Fruit fly (Drosophila melanogaster) whole organism, embryonic: ENCODE measurements around the gene FucTA.
A peak's percentile ranks its signal among the peaks of the same experiment; 100 is the strongest.

Source experiments
- Asciz ChIP-seq: fragments of 200-800 bp; sonication (Bioruptor generic); optimal IDR thresholded peaks from 2 replicates; lab custom pipeline; 2017; ENCODE audit warnings: missing biosample characterization, mild to moderate bottlenecking, missing genetic modification characterization, missing genetic modification reagents
- CG10543 ChIP-seq: fragments of 200-800 bp; sonication (Bioruptor generic); optimal IDR thresholded peaks from 3 replicates; lab custom pipeline; 2017; ENCODE audit warnings: missing biosample characterization, mild to moderate bottlenecking, missing genetic modification characterization, moderate library complexity
- CG10654 ChIP-seq: fragments of 200-800 bp; sonication (Bioruptor generic); optimal IDR thresholded peaks from 2 replicates; lab custom pipeline; 2016; ENCODE audit warnings: missing biosample characterization, missing genetic modification characterization
- CG11398 ChIP-seq: fragments of 200-800 bp; sonication (Bioruptor generic); optimal IDR thresholded peaks from 2 replicates; lab custom pipeline; 2016; ENCODE audit warnings: missing biosample characterization, missing genetic modification characterization
- CG11723 ChIP-seq: fragments of 200-800 bp; sonication (Bioruptor generic); optimal IDR thresholded peaks from 2 replicates; lab custom pipeline; 2017; ENCODE audit warnings: missing biosample characterization, mild to moderate bottlenecking, missing genetic modification characterization
- CG12744 ChIP-seq: fragments of 200-800 bp; sonication (Bioruptor generic); optimal IDR thresholded peaks from 2 replicates; lab custom pipeline; 2016; ENCODE audit warnings: missing biosample characterization, missing genetic modification characterization
- CG15479 ChIP-seq: fragments of 200-800 bp; sonication (Bioruptor generic); optimal IDR thresholded peaks from 3 replicates; lab custom pipeline; 2019; ENCODE audit warnings: missing biosample characterization, mild to moderate bottlenecking, missing genetic modification characterization, moderate library complexity
- CG15601 ChIP-seq: fragments of 200-800 bp; sonication (Bioruptor generic); optimal IDR thresholded peaks from 3 replicates; lab custom pipeline; 2019; ENCODE audit warnings: missing biosample characterization, mild to moderate bottlenecking, missing genetic modification characterization, moderate library complexity
- CG1602 ChIP-seq: fragments of 200-800 bp; sonication (Bioruptor generic); optimal IDR thresholded peaks from 3 replicates; lab custom pipeline; 2016; ENCODE audit warnings: missing biosample characterization, missing genetic modification characterization
- CG17568 ChIP-seq: fragments of 200-800 bp; sonication (Bioruptor generic); optimal IDR thresholded peaks from 2 replicates; lab custom pipeline; 2018; ENCODE audit warnings: missing biosample characterization, mild to moderate bottlenecking, missing genetic modification characterization, moderate library complexity
- CG18262 ChIP-seq: fragments of 200-800 bp; optimal IDR thresholded peaks from 3 replicates; lab custom pipeline; 2019; ENCODE audit warnings: missing biosample characterization, mild to moderate bottlenecking, missing genetic modification characterization, moderate library complexity
- CG1832 ChIP-seq: fragments of 200-800 bp; sonication (Bioruptor generic); optimal IDR thresholded peaks from 2 replicates; lab custom pipeline; 2017; ENCODE audit warnings: missing biosample characterization, mild to moderate bottlenecking, missing genetic modification characterization, inconsistent platforms
- CG3065 ChIP-seq: fragments of 200-800 bp; sonication (Bioruptor generic); optimal IDR thresholded peaks from 2 replicates; lab custom pipeline; 2016; ENCODE audit warnings: missing biosample characterization, missing genetic modification characterization
- CG31365 ChIP-seq: fragments of 200-800 bp; sonication (Bioruptor generic); optimal IDR thresholded peaks from 2 replicates; lab custom pipeline; 2018; ENCODE audit warnings: missing biosample characterization, mild to moderate bottlenecking, missing genetic modification characterization
- CG7786 ChIP-seq: fragments of 200-800 bp; sonication (Bioruptor generic); optimal IDR thresholded peaks from 2 replicates; lab custom pipeline; 2016; ENCODE audit warnings: missing biosample characterization, missing genetic modification characterization
- CG8944 ChIP-seq: fragments of 200-800 bp; sonication (Bioruptor generic); optimal IDR thresholded peaks from 3 replicates; lab custom pipeline; 2016; ENCODE audit warnings: missing biosample characterization, missing genetic modification characterization
- CG9932 ChIP-seq: fragments of 200-800 bp; sonication (Bioruptor generic); IDR thresholded peaks from 2 replicates; pipeline ENCODE4 v1.3.6; 2022; ENCODE audit warnings: missing biosample characterization, missing genetic modification characterization
- Chrac-16 ChIP-seq: fragments of 200-800 bp; sonication (Bioruptor generic); optimal IDR thresholded peaks from 3 replicates; lab custom pipeline; 2016; ENCODE audit warnings: missing biosample characterization, missing genetic modification characterization
- CkIIα-i1 ChIP-seq: fragments of 200-800 bp; sonication (Bioruptor generic); IDR thresholded peaks from 2 replicates; pipeline ENCODE4 v1.3.6; 2022; ENCODE audit warnings: missing biosample characterization, missing genetic modification characterization
- Deaf1 ChIP-seq: fragments of 200-800 bp; optimal IDR thresholded peaks from 3 replicates; lab custom pipeline; 2019; ENCODE audit warnings: missing biosample characterization, mild to moderate bottlenecking, missing genetic modification characterization, moderate library complexity
- ERR ChIP-seq: fragments of 200-800 bp; sonication (Bioruptor generic); optimal IDR thresholded peaks from 2 replicates; lab custom pipeline; 2016; ENCODE audit warnings: missing biosample characterization, missing genetic modification characterization
- Fer1 ChIP-seq: fragments of 200-800 bp; sonication (Bioruptor generic); optimal IDR thresholded peaks from 2 replicates; lab custom pipeline; 2017; ENCODE audit warnings: missing biosample characterization, mild to moderate bottlenecking, missing genetic modification characterization
- HLH54F ChIP-seq: fragments of 200-800 bp; sonication (Bioruptor generic); optimal IDR thresholded peaks from 3 replicates; lab custom pipeline; 2016; ENCODE audit warnings: missing biosample characterization, missing genetic modification characterization
- Hr3 ChIP-seq: fragments of 200-800 bp; sonication (Bioruptor generic); optimal IDR thresholded peaks from 3 replicates; lab custom pipeline; 2016; ENCODE audit warnings: missing biosample characterization, missing genetic modification characterization
- Hr51 ChIP-seq, 2 experiments: fragments of 200-800 bp; sonication (Bioruptor generic); optimal IDR thresholded peaks; 2 replicates in 1 of 2; 3 replicates in 1 of 2; lab custom pipeline; 2016 to 2018; ENCODE audit warnings: missing biosample characterization in 2 of 2, missing genetic modification characterization in 2 of 2, mild to moderate bottlenecking in 1 of 2, moderate library complexity in 1 of 2
- Hr78 ChIP-seq, 2 experiments: fragments of 200-800 bp in 1 of 2; fragments of >200 bp in 1 of 2; sonication (Bioruptor generic) in 1 of 2; optimal IDR thresholded peaks; 2 replicates each; lab custom pipeline; 2017 to 2019; ENCODE audit warnings: missing biosample characterization in 2 of 2, missing genetic modification characterization in 2 of 2, mild to moderate bottlenecking in 1 of 2, moderate library complexity in 1 of 2
- Mad ChIP-seq: fragments of 200-800 bp; sonication (Bioruptor generic); optimal IDR thresholded peaks from 2 replicates; lab custom pipeline; 2016; ENCODE audit warnings: missing biosample characterization, missing genetic modification characterization
- Spps ChIP-seq: fragments of 200-800 bp; sonication (Bioruptor generic); optimal IDR thresholded peaks from 2 replicates; lab custom pipeline; 2018; ENCODE audit warnings: missing biosample characterization, mild to moderate bottlenecking, missing genetic modification characterization
- Sry-δ ChIP-seq: fragments of 200-800 bp; sonication (Bioruptor generic); optimal IDR thresholded peaks from 2 replicates; lab custom pipeline; 2016; ENCODE audit warnings: missing biosample characterization, missing genetic modification characterization
- Trl ChIP-seq, 3 experiments: fragments of >200 bp in 2 of 3; fragments of 200-800 bp in 1 of 3; sonication (Bioruptor generic) in 1 of 3; optimal IDR thresholded peaks; 2 replicates in 1 of 3; 3 replicates in 2 of 3; lab custom pipeline; 2016 to 2017; ENCODE audit warnings: missing biosample characterization in 1 of 3, missing genetic modification characterization in 1 of 3
- abd-A ChIP-seq: fragments of 200-800 bp; sonication (Bioruptor generic); optimal IDR thresholded peaks from 3 replicates; lab custom pipeline; 2019; ENCODE audit warnings: missing biosample characterization, mild to moderate bottlenecking, missing genetic modification characterization, moderate library complexity
- bsh ChIP-seq, 2 experiments: fragments of 200-800 bp; sonication (Bioruptor generic); optimal IDR thresholded peaks; 2 replicates each; lab custom pipeline; 2017 to 2018; ENCODE audit warnings: mild to moderate bottlenecking in 2 of 2, missing biosample characterization in 2 of 2, missing genetic modification characterization in 2 of 2, moderate library complexity in 1 of 2
- caup ChIP-seq: fragments of 200-800 bp; sonication (Bioruptor generic); optimal IDR thresholded peaks from 3 replicates; lab custom pipeline; 2017; ENCODE audit warnings: missing biosample characterization, mild to moderate bottlenecking, missing genetic modification characterization, moderate library complexity; ENCODE audit not compliant: severe bottlenecking
- emc ChIP-seq: fragments of 200-800 bp; sonication (Bioruptor generic); optimal IDR thresholded peaks from 2 replicates; lab custom pipeline; 2016; ENCODE audit warnings: missing biosample characterization, missing genetic modification characterization
- gcm ChIP-seq: fragments of 200-800 bp; sonication (Bioruptor generic); optimal IDR thresholded peaks from 2 replicates; lab custom pipeline; 2019; ENCODE audit warnings: missing biosample characterization, mild to moderate bottlenecking, missing genetic modification characterization, moderate library complexity
- gt ChIP-seq: fragments of 200-800 bp; sonication (Bioruptor generic); IDR thresholded peaks from 2 replicates; pipeline ENCODE4 v1.3.6; 2022; ENCODE audit warnings: missing biosample characterization, missing genetic modification characterization
- her ChIP-seq: fragments of 200-800 bp; sonication (Bioruptor generic); optimal IDR thresholded peaks from 2 replicates; lab custom pipeline; 2016; ENCODE audit warnings: missing biosample characterization, missing genetic modification characterization
- mam ChIP-seq: fragments of 200-800 bp; sonication (Bioruptor generic); optimal IDR thresholded peaks from 3 replicates; lab custom pipeline; 2016; ENCODE audit warnings: missing biosample characterization, missing genetic modification characterization
- nau ChIP-seq: fragments of 200-800 bp; sonication (Bioruptor generic); optimal IDR thresholded peaks from 3 replicates; lab custom pipeline; 2017; ENCODE audit warnings: missing biosample characterization, mild to moderate bottlenecking, missing genetic modification characterization, missing genetic modification reagents
- nmo ChIP-seq: fragments of 200-800 bp; sonication (Bioruptor generic); optimal IDR thresholded peaks from 2 replicates; lab custom pipeline; 2018; ENCODE audit warnings: missing biosample characterization, mild to moderate bottlenecking, missing genetic modification characterization, moderate library complexity
- pan ChIP-seq, 4 experiments: fragments of >200 bp in 3 of 4; fragments of 200-800 bp in 1 of 4; sonication (Bioruptor generic) in 1 of 4; optimal IDR thresholded peaks in 3 of 4; IDR thresholded peaks in 1 of 4; 2 replicates each; pipeline versions ENCODE4 v1.3.6 to Lab custom; 2017 to 2022; ENCODE audit warnings: missing biosample characterization in 2 of 4, missing genetic modification characterization in 2 of 4, mixed read lengths in 1 of 4
- pzg ChIP-seq: fragments of 200-800 bp; sonication (Bioruptor generic); optimal IDR thresholded peaks from 3 replicates; lab custom pipeline; 2018; ENCODE audit warnings: missing biosample characterization, mild to moderate bottlenecking, missing genetic modification characterization, moderate library complexity
- sd ChIP-seq: fragments of 200-800 bp; sonication (Bioruptor generic); optimal IDR thresholded peaks from 3 replicates; lab custom pipeline; 2018; ENCODE audit warnings: missing biosample characterization, mild to moderate bottlenecking, missing genetic modification characterization, moderate library complexity
- sob ChIP-seq: fragments of 200-800 bp; sonication (Bioruptor generic); IDR thresholded peaks from 2 replicates; pipeline ENCODE4 v1.3.6; 2022; ENCODE audit warnings: missing biosample characterization, missing genetic modification characterization
- tll ChIP-seq, 2 experiments: fragments of 200-800 bp in 1 of 2; fragments of >200 bp in 1 of 2; sonication (Bioruptor generic) in 1 of 2; optimal IDR thresholded peaks; 2 replicates each; lab custom pipeline; 2017 to 2019; ENCODE audit warnings: missing biosample characterization in 2 of 2, missing genetic modification characterization in 2 of 2, mild to moderate bottlenecking in 1 of 2, moderate library complexity in 1 of 2
- usp ChIP-seq: fragments of >200 bp; optimal IDR thresholded peaks from 2 replicates; lab custom pipeline; 2017; ENCODE audit warnings: missing biosample characterization, missing genetic modification characterization
- zen ChIP-seq: fragments of 200-800 bp; sonication (Bioruptor generic); optimal IDR thresholded peaks from 3 replicates; lab custom pipeline; 2018; ENCODE audit warnings: missing biosample characterization, mild to moderate bottlenecking, missing genetic modification characterization, moderate library complexity

Gene FucTA

dm6 chr3L:15104849-15105555 is 41.9 kb upstream of the FucTA start (continued):
- TF ChIP-seq CG9932 (GFP tag; lab: Robert Waterston, UW), result peak; percentile 60
- TF ChIP-seq sd (tag; lab: Kevin White, UChicago), result no peak
- peak; percentile 31 for TF ChIP-seq Hr3
- peak; percentile 75 for TF ChIP-seq sob
- TF ChIP-seq CG1602 (GFP tag; lab: Kevin White, UChicago), result peak; percentile 11
- no peak for TF ChIP-seq CG1832
- TF ChIP-seq CG15479, result no peak
- TF ChIP-seq pan (optimal IDR thresholded peaks at IDR 0.05; lab: Kevin White, UChicago), result no peak
- peak in 1 of 2 experiments; percentile 68 for TF ChIP-seq pan (GFP tag; optimal IDR thresholded peaks at IDR 0.05 in 1 of 2, IDR thresholded peaks at IDR 0.05 in 1 of 2)
- no peak for TF ChIP-seq CG3065 (GFP tag; lab: Kevin White, UChicago)
- TF ChIP-seq CG8944 (GFP tag; lab: Kevin White, UChicago), result peak; percentile 49
- TF ChIP-seq Hr78 (GFP tag; optimal IDR thresholded peaks at IDR 0.05; lab: Kevin White, UChicago), result no peak
- no peak for TF ChIP-seq Deaf1 (tag; lab: Kevin White, UChicago)
- no peak for TF ChIP-seq Trl (optimal IDR thresholded peaks at IDR 0.05; lab: Kevin White, UChicago)
- TF ChIP-seq Trl (GFP tag; optimal IDR thresholded peaks at IDR 0.05; lab: Kevin White, UChicago), result peak; percentile 20
- peak; percentile 48 to 87 for TF ChIP-seq bsh (GFP tag; optimal IDR thresholded peaks at IDR 0.05; lab: Kevin White, UChicago)
- peak; percentile 36 for TF ChIP-seq Chrac-16
- peak; percentile 72 for TF ChIP-seq mam (GFP tag; lab: Kevin White, UChicago)
- peak; percentile 10 for TF ChIP-seq nau (GFP tag; lab: Kevin White, UChicago)
- peak; percentile 24 for TF ChIP-seq CG11723
- peak; percentile 38 for TF ChIP-seq Fer1 (GFP tag; lab: Kevin White, UChicago)
- no peak for TF ChIP-seq Spps (tag; lab: Kevin White, UChicago)
- TF ChIP-seq gt, result 0 out of 2 replicates have a peak, but pooled peaks have one; percentile 61
- TF ChIP-seq CG10543, result peak; percentile 39
- TF ChIP-seq CkIIα-i1 (GFP tag; lab: Robert Waterston, UW), result no peak
- TF ChIP-seq CG7786 (GFP tag; lab: Kevin White, UChicago), result peak; percentile 75
- TF ChIP-seq Sry-δ (GFP tag; lab: Kevin White, UChicago), result peak; percentile 17
- TF ChIP-seq nmo (GFP tag; lab: Kevin White, UChicago), result peak; percentile 47
- TF ChIP-seq ERR (GFP tag; lab: Kevin White, UChicago), result no peak
- TF ChIP-seq zen, result no peak
- no peak for TF ChIP-seq CG12744
- no peak for TF ChIP-seq abd-A
- no peak for TF ChIP-seq CG31365 (tag; lab: Kevin White, UChicago)
- TF ChIP-seq usp, result no peak
- peak; percentile 53 for TF ChIP-seq CG11398
- peak; percentile 21 for TF ChIP-seq emc
- peak; percentile 6 for TF ChIP-seq gcm (GFP tag; lab: Kevin White, UChicago)
- TF ChIP-seq CG10654, result peak; percentile 9
- peak; percentile 52 for TF ChIP-seq HLH54F
- no peak for TF ChIP-seq Asciz (GFP tag; lab: Kevin White, UChicago)
- TF ChIP-seq pzg (GFP tag; lab: Kevin White, UChicago), result no peak
- no peak for TF ChIP-seq CG15601 (tag; lab: Kevin White, UChicago)
- TF ChIP-seq CG18262 (tag; lab: Kevin White, UChicago), result peak; percentile 46
- TF ChIP-seq her (GFP tag; lab: Kevin White, UChicago), result peak; percentile 49
- TF ChIP-seq tll (GFP tag; optimal IDR thresholded peaks at IDR 0.05; lab: Kevin White, UChicago), result no peak
- peak; percentile 42 for TF ChIP-seq Mad (GFP tag; lab: Kevin White, UChicago)
- TF ChIP-seq CG17568 (GFP tag; lab: Kevin White, UChicago), result peak; percentile 29
- TF ChIP-seq caup (GFP tag; lab: Kevin White, UChicago), result no peak
- TF ChIP-seq Hr51 (GFP tag; optimal IDR thresholded peaks at IDR 0.05; lab: Kevin White, UChicago), result peak in 1 of 2 experiments; percentile 69
